Fruit fly (Drosophila melanogaster) S2 (cell line): ENCODE results near the gene CG11523.

Experiments used
- CG8478 ChIP-seq: fragments of >200 bp; optimal IDR thresholded peaks from 2 replicates; lab custom pipeline; 2018
- CTCF ChIP-seq, 2 experiments: fragments of >200 bp; optimal IDR thresholded peaks; 2 replicates each; lab custom pipeline; 2018

DNA sequence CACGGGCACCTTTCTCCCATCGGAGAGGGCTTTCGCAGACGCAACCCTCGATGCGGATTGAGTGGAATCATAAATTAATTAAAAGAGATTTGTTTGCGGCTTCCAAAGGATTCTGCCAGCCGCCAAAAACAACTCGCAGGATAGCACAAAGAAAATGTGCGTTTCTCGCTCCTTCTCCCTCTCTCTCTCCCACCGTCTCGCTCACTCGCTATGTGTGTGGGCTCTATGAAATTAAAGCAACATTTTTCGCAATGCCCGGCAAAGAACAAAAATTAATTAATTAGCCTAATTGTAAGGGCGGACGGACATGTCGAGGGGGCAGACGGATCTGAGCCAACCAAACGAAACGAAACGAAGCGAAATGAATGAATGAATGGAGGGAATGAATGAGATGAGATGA lies 28.8 kb downstream of the CG11523 start:
- TF ChIP-seq CTCF (optimal IDR thresholded peaks at IDR 0.05; lab: Kevin White, UChicago) (no peak), CG8478 (lab: Kevin White, UChicago) (no peak)
